Worm (Caenorhabditis elegans): ENCODE results near the gene C27C12.3.

The C27C12.3 gene

DNA sequence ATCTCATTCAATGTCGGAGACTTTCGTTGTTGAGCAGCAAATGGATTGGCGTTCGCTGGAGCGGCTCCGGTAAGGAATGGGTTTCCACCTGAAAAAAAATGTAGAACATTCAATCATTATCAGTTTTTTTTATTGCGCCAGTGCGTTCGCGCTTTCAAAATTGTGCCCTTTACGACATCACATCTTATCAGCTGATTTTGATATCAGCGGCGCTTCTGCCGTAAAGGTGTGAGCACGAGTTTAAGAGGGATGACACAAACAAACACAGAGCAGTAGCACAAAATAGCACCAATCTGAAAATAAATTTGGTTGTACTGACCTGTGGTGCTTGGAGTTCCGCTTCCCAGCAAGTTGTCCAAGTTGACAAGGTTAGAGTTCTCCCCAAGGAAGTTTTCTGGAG lies 48.9 kb downstream of the C27C12.3 start:
- no peak for TF ChIP-seq efl-1 (optimal IDR thresholded peaks at IDR 0.05)
- peak in 1 of 2 experiments; percentile 85 for TF ChIP-seq efl-1 (GFP tag; optimal IDR thresholded peaks at IDR 0.05 in 1 of 2)
- no peak for TF ChIP-seq lin-13 (GFP tag; optimal IDR thresholded peaks at IDR 0.05)
- TF ChIP-seq dsc-1 (tag; optimal IDR thresholded peaks at IDR 0.05), result no peak
- TF ChIP-seq pqm-1 (tag; optimal IDR thresholded peaks at IDR 0.05), result no peak
- TF ChIP-seq zag-1 (tag; optimal IDR thresholded peaks at IDR 0.05), result no peak
- peak; percentile 76 for TF ChIP-seq elt-2 (tag; optimal IDR thresholded peaks at IDR 0.05)
- no peak for TF ChIP-seq lin-35 (GFP tag; optimal IDR thresholded peaks at IDR 0.05)
- no peak for TF ChIP-seq hlh-4 (tag; optimal IDR thresholded peaks at IDR 0.05)
- TF ChIP-seq C04F5.9 (tag; optimal IDR thresholded peaks at IDR 0.05), result no peak
- no peak for TF ChIP-seq nhr-71 (tag; optimal IDR thresholded peaks at IDR 0.05)

DNA sequence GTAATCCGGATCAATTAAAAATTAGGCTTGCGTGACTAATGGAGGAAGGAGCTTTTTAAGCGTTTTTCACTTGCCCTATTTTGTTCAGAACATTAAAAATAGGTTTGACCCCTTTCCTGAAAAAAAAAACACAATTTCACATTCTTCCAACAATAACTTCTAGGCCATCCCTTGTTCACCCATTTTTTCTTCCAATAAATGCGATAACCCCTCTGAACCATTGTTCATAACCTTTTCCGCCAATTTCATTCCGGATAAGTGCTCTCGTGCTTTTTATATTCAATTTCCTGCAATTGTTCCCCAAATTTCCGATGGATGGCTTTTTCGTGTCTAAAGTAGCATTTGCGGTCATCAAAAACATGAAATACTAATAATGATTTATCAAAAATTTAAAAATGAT lies 50.2 kb downstream of the C27C12.3 start:
- TF ChIP-seq nhr-237 (tag; optimal IDR thresholded peaks at IDR 0.05) (no peak), lin-14 (GFP tag; optimal IDR thresholded peaks at IDR 0.05) (no peak), F16B12.6 (tag; optimal IDR thresholded peaks at IDR 0.05) (no peak), tlp-1 (tag; optimal IDR thresholded peaks at IDR 0.05) (no peak), unc-130 (tag; optimal IDR thresholded peaks at IDR 0.05) (no peak), Y116A8C.19 (tag; optimal IDR thresholded peaks at IDR 0.05; ENCODE audit: borderline replicate concordance) (no peak), egl-27 (tag; optimal IDR thresholded peaks at IDR 0.05) (no peak), ces-1 (GFP tag; optimal IDR thresholded peaks at IDR 0.05) (no peak), mef-2 (tag; optimal IDR thresholded peaks at IDR 0.05) (no peak), nhr-90 (tag; optimal IDR thresholded peaks at IDR 0.05; ENCODE audit: poor library complexity) (peak; percentile 8), sptf-1 (tag; optimal IDR thresholded peaks at IDR 0.05) (no peak), lin-39 (tag; optimal IDR thresholded peaks at IDR 0.05) (no peak), nhr-28 (tag; optimal IDR thresholded peaks at IDR 0.05) (no peak), aly-2 (tag; optimal IDR thresholded peaks at IDR 0.05) (peak; percentile 4), vab-15 (tag; optimal IDR thresholded peaks at IDR 0.05) (no peak), snu-23 (GFP tag; optimal IDR thresholded peaks at IDR 0.05) (no peak), lin-13 (GFP tag; optimal IDR thresholded peaks at IDR 0.05) (no peak), snpc-4 (tag; optimal IDR thresholded peaks at IDR 0.05) (no peak), elt-2 (tag; optimal IDR thresholded peaks at IDR 0.05) (peak; percentile 20), nhr-77 (tag; optimal IDR thresholded peaks at IDR 0.05) (no peak)
